Worm (Caenorhabditis elegans) whole organism, L4 larva: ENCODE results near the gene B0563.9.

Experiments
- F10B5.3 ChIP-seq: sonication (generic microtip); optimal IDR thresholded peaks from 2 replicates; lab custom pipeline; 2016; ENCODE audit warnings: mild to moderate bottlenecking, missing genetic modification characterization, missing compliant biosample characterization
- F26F4.8 ChIP-seq: fragments of 200-800 bp; sonication (Bioruptor generic); conservative IDR thresholded peaks from 2 replicates; pipeline ENCODE4 v1.3.6; 2022; ENCODE audit warnings: missing genetic modification characterization, missing compliant biosample characterization
- F37D6.2 ChIP-seq: sonication (generic microtip); optimal IDR thresholded peaks from 2 replicates; lab custom pipeline; 2016; ENCODE audit warnings: mild to moderate bottlenecking, missing genetic modification characterization, missing compliant biosample characterization
- F44E2.7 ChIP-seq: fragments of 200-800 bp; sonication (Bioruptor generic); IDR thresholded peaks from 2 replicates; pipeline ENCODE4 v2.1.2; 2022; ENCODE audit warnings: missing genetic modification characterization, missing compliant biosample characterization
- R02D3.7 ChIP-seq: fragments of 150-350 bp; sonication (generic microtip); optimal IDR thresholded peaks from 3 replicates; lab custom pipeline; 2014; ENCODE audit warnings: missing biosample characterization, missing genetic modification characterization
- Y105C5A.15 ChIP-seq: fragments of 200-800 bp; sonication (Bioruptor generic); IDR thresholded peaks from 2 replicates; pipeline ENCODE4 v1.3.6; 2022; ENCODE audit warnings: missing genetic modification characterization, missing compliant biosample characterization
- Y5F2A.4 ChIP-seq: fragments of 200-800 bp; sonication (Bioruptor generic); optimal IDR thresholded peaks from 2 replicates; lab custom pipeline; 2018; ENCODE audit warnings: mild to moderate bottlenecking, missing genetic modification characterization, missing compliant biosample characterization
- Y75B8A.6 ChIP-seq: fragments of 200-800 bp; sonication (Bioruptor generic); IDR thresholded peaks from 2 replicates; pipeline ENCODE4 v1.3.6; 2022; ENCODE audit warnings: missing genetic modification reagents, missing genetic modification characterization, missing compliant biosample characterization
- ZK337.2 ChIP-seq: fragments of 200-800 bp; sonication (Bioruptor generic); IDR thresholded peaks from 2 replicates; pipeline ENCODE4 v1.3.6; 2022; ENCODE audit warnings: missing genetic modification reagents, missing genetic modification characterization, missing compliant biosample characterization
- ceh-32 ChIP-seq: sonication (generic microtip); optimal IDR thresholded peaks from 2 replicates; lab custom pipeline; 2016; ENCODE audit warnings: mild to moderate bottlenecking, missing genetic modification characterization, missing compliant biosample characterization; ENCODE audit not compliant: poor library complexity
- ceh-44 ChIP-seq: fragments of 200-800 bp; sonication (Bioruptor generic); IDR thresholded peaks from 2 replicates; pipeline ENCODE4 v1.3.6; 2022; ENCODE audit warnings: missing genetic modification reagents, missing genetic modification characterization, missing compliant biosample characterization
- ceh-62 ChIP-seq: sonication (generic microtip); optimal IDR thresholded peaks from 2 replicates; lab custom pipeline; 2017; ENCODE audit warnings: missing biosample characterization, missing genetic modification characterization
- ctbp-1 ChIP-seq: fragments of 200-800 bp; sonication (Bioruptor generic); IDR thresholded peaks from 2 replicates; pipeline ENCODE4 v1.3.6; 2022; ENCODE audit warnings: missing genetic modification reagents, missing genetic modification characterization, missing compliant biosample characterization
- daf-12 ChIP-seq: fragments of 150-350 bp; optimal IDR thresholded peaks from 2 replicates; lab custom pipeline; 2014; ENCODE audit warnings: missing biosample characterization, missing genetic modification reagents, missing genetic modification characterization
- dmd-8 ChIP-seq: fragments of 200-800 bp; sonication (Bioruptor generic); IDR thresholded peaks from 2 replicates; pipeline ENCODE4 v1.3.6; 2022; ENCODE audit warnings: missing genetic modification characterization, missing compliant biosample characterization
- dve-1 ChIP-seq: sonication (generic microtip); optimal IDR thresholded peaks from 2 replicates; lab custom pipeline; 2017; ENCODE audit warnings: antibody characterized with exemption, mild to moderate bottlenecking, missing genetic modification characterization, missing compliant biosample characterization; ENCODE audit not compliant: insufficient read depth
- egl-27 ChIP-seq: sonication (generic microtip); optimal IDR thresholded peaks from 3 replicates; lab custom pipeline; 2017; ENCODE audit warnings: missing biosample characterization, missing genetic modification reagents, missing genetic modification characterization
- fkh-10 ChIP-seq: fragments of 150-350 bp; optimal IDR thresholded peaks from 2 replicates; lab custom pipeline; 2014; ENCODE audit warnings: missing biosample characterization, missing genetic modification reagents, missing genetic modification characterization
- gei-8 ChIP-seq: fragments of 200-800 bp; sonication (Bioruptor generic); optimal IDR thresholded peaks from 2 replicates; lab custom pipeline; 2018; ENCODE audit warnings: mild to moderate bottlenecking, missing genetic modification characterization, missing compliant biosample characterization
- hlh-11 ChIP-seq: fragments of 200-800 bp; sonication (Bioruptor generic); optimal IDR thresholded peaks from 2 replicates; lab custom pipeline; 2018; ENCODE audit warnings: mild to moderate bottlenecking, missing genetic modification characterization, missing compliant biosample characterization
- hlh-30 ChIP-seq: sonication (generic microtip); optimal IDR thresholded peaks from 2 replicates; lab custom pipeline; 2017; ENCODE audit warnings: antibody characterized with exemption, mild to moderate bottlenecking, missing genetic modification characterization, missing compliant biosample characterization; ENCODE audit not compliant: insufficient read depth
- lim-7 ChIP-seq: fragments of 200-800 bp; sonication (Bioruptor generic); IDR thresholded peaks from 2 replicates; pipeline ENCODE4 v1.3.6; 2022; ENCODE audit warnings: missing genetic modification characterization, missing compliant biosample characterization
- lin-13 ChIP-seq: fragments of 150-350 bp; optimal IDR thresholded peaks from 2 replicates; lab custom pipeline; 2014; ENCODE audit warnings: missing biosample characterization, missing genetic modification reagents, missing genetic modification characterization
- lin-15B ChIP-seq: fragments of 150-350 bp; sonication (generic microtip); optimal IDR thresholded peaks from 3 replicates; lab custom pipeline; 2014; ENCODE audit warnings: missing biosample characterization, missing genetic modification characterization
- lin-29 ChIP-seq: fragments of 200-800 bp; sonication (Bioruptor generic); IDR thresholded peaks from 2 replicates; pipeline ENCODE4 v1.3.6; 2022; ENCODE audit warnings: missing genetic modification reagents, missing genetic modification characterization, missing compliant biosample characterization
- lin-39 ChIP-seq: fragments of 150-350 bp; optimal IDR thresholded peaks from 2 replicates; lab custom pipeline; 2014; ENCODE audit warnings: missing biosample characterization, missing genetic modification reagents, missing genetic modification characterization
- lir-3 ChIP-seq: sonication (generic microtip); optimal IDR thresholded peaks from 2 replicates; lab custom pipeline; 2016; ENCODE audit warnings: mild to moderate bottlenecking, missing genetic modification characterization, missing compliant biosample characterization
- lsy-2 ChIP-seq, 2 experiments: fragments of 150-350 bp in 1 of 2; sonication (generic microtip) in 1 of 2; optimal IDR thresholded peaks; 2 replicates each; lab custom pipeline; 2014 to 2017; ENCODE audit warnings: missing biosample characterization in 2 of 2, missing genetic modification characterization in 2 of 2
- madf-5 ChIP-seq, 2 experiments: fragments of 200-800 bp; sonication (Bioruptor generic); IDR thresholded peaks; 2 replicates each; pipeline ENCODE4 v1.3.6; 2022; ENCODE audit warnings: missing compliant biosample characterization in 2 of 2, missing genetic modification characterization in 2 of 2
- mdt-29 ChIP-seq: fragments of 200-800 bp; sonication (Bioruptor generic); IDR thresholded peaks from 2 replicates; pipeline ENCODE4 v1.3.6; 2022; ENCODE audit warnings: missing genetic modification reagents, missing genetic modification characterization, missing compliant biosample characterization
- mxl-2 ChIP-seq: fragments of 200-800 bp; sonication (Bioruptor generic); conservative IDR thresholded peaks from 2 replicates; pipeline ENCODE4 v1.3.6; 2022; ENCODE audit warnings: missing genetic modification reagents, missing genetic modification characterization, missing compliant biosample characterization
- nhr-102 ChIP-seq: sonication (generic microtip); optimal IDR thresholded peaks from 2 replicates; lab custom pipeline; 2016; ENCODE audit warnings: mild to moderate bottlenecking, missing genetic modification characterization, moderate library complexity, missing compliant biosample characterization
- nhr-111 ChIP-seq: fragments of 200-800 bp; sonication (Bioruptor generic); optimal IDR thresholded peaks from 2 replicates; lab custom pipeline; 2018; ENCODE audit warnings: mild to moderate bottlenecking, missing genetic modification characterization, missing compliant biosample characterization
- nhr-237 ChIP-seq: sonication (generic microtip); optimal IDR thresholded peaks from 2 replicates; lab custom pipeline; 2017; ENCODE audit warnings: missing biosample characterization, missing genetic modification characterization
- nhr-25 ChIP-seq: sonication (generic microtip); optimal IDR thresholded peaks from 2 replicates; lab custom pipeline; 2017; ENCODE audit warnings: missing genetic modification characterization, mild to moderate bottlenecking, missing compliant biosample characterization, antibody characterized with exemption, moderate library complexity, borderline replicate concordance; ENCODE audit not compliant: insufficient read depth
- nhr-48 ChIP-seq: sonication (generic microtip); optimal IDR thresholded peaks from 2 replicates; lab custom pipeline; 2016; ENCODE audit warnings: mild to moderate bottlenecking, missing genetic modification characterization, missing compliant biosample characterization
- nhr-76 ChIP-seq: fragments of 150-350 bp; optimal IDR thresholded peaks from 2 replicates; lab custom pipeline; 2014; ENCODE audit warnings: missing biosample characterization, missing genetic modification characterization
- pha-4 ChIP-seq, 2 experiments: fragments of 150-350 bp in 1 of 2; fragments of 200-800 bp in 1 of 2; sonication (Bioruptor generic) in 1 of 2; IDR thresholded peaks in 1 of 2; optimal IDR thresholded peaks in 1 of 2; 2 replicates each; pipeline versions ENCODE4 v1.3.6 to Lab custom; 2014 to 2022; ENCODE audit warnings: missing genetic modification characterization in 2 of 2, missing genetic modification reagents in 2 of 2, missing biosample characterization in 1 of 2, missing compliant biosample characterization in 1 of 2
- pqm-1 ChIP-seq: sonication (generic microtip); optimal IDR thresholded peaks from 2 replicates; lab custom pipeline; 2017; ENCODE audit warnings: missing biosample characterization, missing genetic modification characterization
- rbr-2 ChIP-seq: sonication (generic microtip); optimal IDR thresholded peaks from 2 replicates; lab custom pipeline; 2016; ENCODE audit warnings: missing genotype, missing genetic modification characterization, missing compliant biosample characterization
- saeg-2 ChIP-seq: fragments of 200-800 bp; sonication (Bioruptor generic); IDR thresholded peaks from 2 replicates; pipeline ENCODE4 v1.3.6; 2022; ENCODE audit warnings: missing genetic modification reagents, missing genetic modification characterization, missing compliant biosample characterization
- sdz-12 ChIP-seq: fragments of 200-800 bp; sonication (Bioruptor generic); optimal IDR thresholded peaks from 2 replicates; lab custom pipeline; 2018; ENCODE audit warnings: mild to moderate bottlenecking, missing genetic modification characterization, missing compliant biosample characterization
- set-16 ChIP-seq: fragments of 200-800 bp; sonication (Bioruptor generic); IDR thresholded peaks from 2 replicates; pipeline ENCODE4 v1.3.6; 2022; ENCODE audit warnings: missing genetic modification reagents, missing genetic modification characterization, missing compliant biosample characterization
- snpc-1.2 ChIP-seq: fragments of 200-800 bp; sonication (Bioruptor generic); IDR thresholded peaks from 2 replicates; pipeline ENCODE4 v1.3.6; 2022; ENCODE audit warnings: missing genetic modification reagents, missing genetic modification characterization, missing compliant biosample characterization
- snpc-4 ChIP-seq: fragments of 150-350 bp; optimal IDR thresholded peaks from 2 replicates; lab custom pipeline; 2014; ENCODE audit warnings: missing biosample characterization, missing genetic modification characterization
- tag-97 ChIP-seq: fragments of 200-800 bp; sonication (Bioruptor generic); IDR thresholded peaks from 2 replicates; pipeline ENCODE4 v1.3.6; 2022; ENCODE audit warnings: missing genetic modification characterization, missing compliant biosample characterization
- zfp-2 ChIP-seq: sonication (generic microtip); optimal IDR thresholded peaks from 2 replicates; lab custom pipeline; 2016; ENCODE audit warnings: mild to moderate bottlenecking, missing genetic modification characterization, missing compliant biosample characterization
- zip-2 ChIP-seq: fragments of 150-350 bp; optimal IDR thresholded peaks from 2 replicates; lab custom pipeline; 2014; ENCODE audit warnings: missing biosample characterization, missing genetic modification characterization

Gene B0563.9

DNA sequence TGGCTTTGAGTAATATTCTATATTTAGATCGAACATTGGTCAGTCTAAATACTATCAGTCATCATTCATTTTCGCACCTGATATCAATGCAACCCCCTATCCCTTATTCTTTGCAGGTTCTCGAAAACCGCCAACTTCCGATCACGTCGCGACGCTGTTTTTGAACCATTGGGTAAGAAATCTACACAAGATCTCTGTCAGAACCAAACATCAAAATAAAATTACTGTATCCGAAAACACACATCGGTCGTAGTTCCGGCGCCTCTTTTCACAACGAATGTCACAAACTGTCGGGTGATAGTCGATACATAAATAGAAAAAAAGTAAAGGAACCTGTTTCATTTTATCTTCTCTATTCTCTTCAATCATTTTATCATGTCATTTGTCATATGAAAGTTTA, 21.4 kb upstream of the B0563.9 start (continued):
- TF ChIP-seq hlh-11 (peak; percentile 68), Y75B8A.6 (GFP tag; lab: Robert Waterston, UW) (no peak), snpc-1.2 (GFP tag; lab: Robert Waterston, UW) (no peak), saeg-2 (GFP tag; lab: Robert Waterston, UW) (no peak), gei-8 (GFP tag; lab: Kevin White, UChicago) (no peak), sdz-12 (no peak), nhr-48 (tag; lab: Kevin White, UChicago) (peak; percentile 31), F37D6.2 (tag; lab: Kevin White, UChicago) (no peak), nhr-237 (tag; lab: Kevin White, UChicago) (no peak), R02D3.7 (no peak), lin-15B (tag; lab: Kevin White, UChicago) (no peak), egl-27 (no peak), pqm-1 (no peak), ceh-32 (tag; lab: Kevin White, UChicago) (no peak), zfp-2 (tag; lab: Kevin White, UChicago) (no peak), rbr-2 (tag; lab: Kevin White, UChicago) (no peak), tag-97 (GFP tag; lab: Robert Waterston, UW) (no peak), mdt-29 (no peak), fkh-10 (GFP tag; lab: Kevin White, UChicago) (no peak), ctbp-1 (GFP tag; lab: Robert Waterston, UW) (no peak), Y105C5A.15 (no peak), pha-4 (GFP tag; IDR thresholded peaks at IDR 0.05; lab: Robert Waterston, UW) (no peak), pha-4 (tag; optimal IDR thresholded peaks at IDR 0.05; lab: Kevin White, UChicago) (no peak), lir-3 (no peak)

DNA sequence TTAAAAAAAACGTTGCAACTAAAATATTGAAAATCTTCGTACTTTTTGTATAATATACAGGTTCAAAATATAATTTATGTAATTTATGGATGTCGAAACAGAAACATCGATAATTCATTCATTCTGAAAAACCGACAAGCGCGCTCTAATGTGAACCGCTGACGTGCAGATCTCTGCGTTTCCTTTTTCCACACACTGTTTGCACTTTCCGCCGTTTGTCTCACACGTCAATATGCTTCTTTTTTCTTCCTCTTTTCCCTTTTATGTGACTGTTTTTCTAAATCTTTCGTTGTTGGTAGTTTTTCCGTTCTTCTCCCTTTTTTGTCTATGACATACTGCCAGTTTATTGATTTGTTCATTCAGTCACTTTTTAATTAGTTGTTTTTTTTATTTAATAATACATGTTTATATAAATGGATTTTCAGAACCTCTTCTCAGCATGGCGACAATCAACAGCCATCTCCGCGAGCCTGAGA, 18.0 kb upstream of the B0563.9 start, which contains the start of gene tmbi-4:
Gene tmbi-4 (plus strand): TSS at position 426 of the 476 bp plus-strand sequence.
- no peak for TF ChIP-seq lim-7
- TF ChIP-seq Y5F2A.4 (GFP tag; lab: Kevin White, UChicago), result no peak
- TF ChIP-seq zip-2 (tag; lab: Kevin White, UChicago), result no peak
- no peak for TF ChIP-seq Y105C5A.15
- TF ChIP-seq F26F4.8 (GFP tag; lab: Robert Waterston, UW), result no peak
- TF ChIP-seq F44E2.7 (GFP tag; lab: Robert Waterston, UW), result no peak
- TF ChIP-seq F10B5.3 (tag; lab: Kevin White, UChicago), result no peak
- no peak for TF ChIP-seq ZK337.2 (GFP tag; lab: Robert Waterston, UW)
- TF ChIP-seq ctbp-1 (GFP tag; lab: Robert Waterston, UW), result no peak
- no peak for TF ChIP-seq nhr-48 (tag; lab: Kevin White, UChicago)
- TF ChIP-seq lsy-2 (tag; optimal IDR thresholded peaks at IDR 0.05; lab: Kevin White, UChicago), result peak in 1 of 2 experiments; percentile 67
- no peak for TF ChIP-seq nhr-111 (GFP tag; lab: Kevin White, UChicago)
- no peak for TF ChIP-seq nhr-25
- no peak for TF ChIP-seq snpc-4 (tag; lab: Kevin White, UChicago)
- TF ChIP-seq F37D6.2 (tag; lab: Kevin White, UChicago), result no peak
- TF ChIP-seq nhr-102 (tag; lab: Kevin White, UChicago), result no peak
- TF ChIP-seq dve-1 (tag; lab: Kevin White, UChicago), result peak; percentile 65
- TF ChIP-seq nhr-76, result no peak
- TF ChIP-seq lin-29 (GFP tag; lab: Robert Waterston, UW), result no peak
- no peak for TF ChIP-seq lin-39 (tag; lab: Kevin White, UChicago)
- no peak for TF ChIP-seq pha-4 (GFP tag; IDR thresholded peaks at IDR 0.05; lab: Robert Waterston, UW)
- TF ChIP-seq pha-4 (tag; optimal IDR thresholded peaks at IDR 0.05; lab: Kevin White, UChicago), result peak; percentile 69
- TF ChIP-seq ceh-44 (GFP tag; lab: Robert Waterston, UW), result no peak
- TF ChIP-seq mdt-29, result no peak
- no peak for TF ChIP-seq ceh-62 (tag; lab: Kevin White, UChicago)
- no peak for TF ChIP-seq dmd-8 (GFP tag; lab: Robert Waterston, UW)
- peak; percentile 87 for TF ChIP-seq hlh-30 (tag; lab: Kevin White, UChicago)
- no peak for TF ChIP-seq lin-13 (GFP tag; lab: Kevin White, UChicago)
- TF ChIP-seq lir-3, result no peak
- no peak for TF ChIP-seq madf-5 (GFP tag; IDR thresholded peaks at IDR 0.05; lab: Robert Waterston, UW)
- TF ChIP-seq daf-12 (tag; lab: Kevin White, UChicago), result no peak
- TF ChIP-seq hlh-11, result peak; percentile 77
- TF ChIP-seq zfp-2 (tag; lab: Kevin White, UChicago), result no peak
- peak; percentile 23 for TF ChIP-seq fkh-10 (GFP tag; lab: Kevin White, UChicago)
- no peak for TF ChIP-seq mxl-2 (GFP tag; lab: Robert Waterston, UW)
- TF ChIP-seq set-16 (GFP tag; lab: Robert Waterston, UW), result no peak
- TF ChIP-seq Y75B8A.6 (GFP tag; lab: Robert Waterston, UW), result no peak
